4 fruit fly cellular contexts compared by ENCODE assay signal in genomic region chr3L:3334784-3335183, dm6.
TF ChIP-seq lines count a peak whose summit lies in the region.

TSS of gene CG14969 (minus strand) at chr3L:3334978.

- TF ChIP-seq CTCF in whole organism, embryonic (GFP tag; optimal IDR thresholded peaks at IDR 0.05; lab: Kevin White, UChicago) = no peak

TF ChIP-seq in whole organism, adult, 20 proteins besides CTCF, POLR2A, EP300 and RAD21:
- TF ChIP-seq CG33017 (tag; optimal IDR thresholded peaks at IDR 0.05; lab: Kevin White, UChicago) (no peak), bab1 (GFP tag; optimal IDR thresholded peaks at IDR 0.05; lab: Kevin White, UChicago) (peak; percentile 80)

TF ChIP-seq in whole organism, embryonic, 481 proteins besides CTCF, POLR2A, EP300 and RAD21 (continues in another document):
- no peak for TF ChIP-seq Sin3A (optimal IDR thresholded peaks at IDR 0.05; lab: Kevin White, UChicago)
- TF ChIP-seq Oaz (GFP tag; IDR thresholded peaks at IDR 0.05; lab: Robert Waterston, UW) = no peak
- TF ChIP-seq vvl (GFP tag; IDR thresholded peaks at IDR 0.05; lab: Robert Waterston, UW) = peak; percentile 21; the same call in 1 of the 2 replicates
- TF ChIP-seq gro (GFP tag; optimal IDR thresholded peaks at IDR 0.05; lab: Kevin White, UChicago) = peak; percentile 41
- TF ChIP-seq Opbp (GFP tag; IDR thresholded peaks at IDR 0.05; lab: Robert Waterston, UW; ENCODE audit: partially characterized antibody) = peak; percentile 64; the same call in 1 of the 3 replicates
- TF ChIP-seq ac (GFP tag; optimal IDR thresholded peaks at IDR 0.05; lab: Kevin White, UChicago) = no peak
- TF ChIP-seq NC2β (GFP tag; optimal IDR thresholded peaks at IDR 0.05; lab: Kevin White, UChicago) = peak; percentile 7
- no peak for TF ChIP-seq CG8765 (GFP tag; IDR thresholded peaks at IDR 0.05; lab: Robert Waterston, UW)
- TF ChIP-seq ttk (GFP tag; IDR thresholded peaks at IDR 0.05; lab: Robert Waterston, UW) = no peak
- TF ChIP-seq Sry-δ (GFP tag; optimal IDR thresholded peaks at IDR 0.05; lab: Kevin White, UChicago) = peak; percentile 69
- TF ChIP-seq HLH4C (GFP tag; IDR thresholded peaks at IDR 0.05; lab: Robert Waterston, UW; ENCODE audit: partially characterized antibody) = 0 out of 3 replicates have a peak, but pooled peaks have one; percentile 24
- no peak for TF ChIP-seq Lpt (GFP tag; optimal IDR thresholded peaks at IDR 0.05; lab: Kevin White, UChicago)
- no peak for TF ChIP-seq CG7556 (GFP tag; optimal IDR thresholded peaks at IDR 0.05; lab: Kevin White, UChicago)
- peak; percentile 35 for TF ChIP-seq zen (tag; optimal IDR thresholded peaks at IDR 0.05; lab: Kevin White, UChicago)
- TF ChIP-seq dimm (GFP tag; IDR thresholded peaks at IDR 0.05; lab: Robert Waterston, UW) = no peak
- TF ChIP-seq knrl (GFP tag; IDR thresholded peaks at IDR 0.05; lab: Robert Waterston, UW; ENCODE audit: partially characterized antibody) = peak; percentile 39; the same call in 2 of the 3 replicates
- peak; percentile 4 for TF ChIP-seq HLH54F (GFP tag; optimal IDR thresholded peaks at IDR 0.05; lab: Kevin White, UChicago)
- peak; percentile 37 for TF ChIP-seq CG14710 (tag; optimal IDR thresholded peaks at IDR 0.05; lab: Kevin White, UChicago)
- no peak for TF ChIP-seq bcd (GFP tag; optimal IDR thresholded peaks at IDR 0.05; lab: Kevin White, UChicago)
- no peak for TF ChIP-seq Gsc (GFP tag; IDR thresholded peaks at IDR 0.05; lab: Robert Waterston, UW)
- peak; percentile 75 for TF ChIP-seq Dref (GFP tag; IDR thresholded peaks at IDR 0.05; lab: Robert Waterston, UW)
- TF ChIP-seq ci (GFP tag; IDR thresholded peaks at IDR 0.05; lab: Robert Waterston, UW) = 0 out of 3 replicates have a peak, but pooled peaks have one; percentile 5
- TF ChIP-seq otp (GFP tag; IDR thresholded peaks at IDR 0.05; lab: Robert Waterston, UW) = no peak
- peak; percentile 15 for TF ChIP-seq CoRest (tag; optimal IDR thresholded peaks at IDR 0.05; lab: Kevin White, UChicago)
- TF ChIP-seq zen2 (GFP tag; IDR thresholded peaks at IDR 0.05; lab: Robert Waterston, UW; ENCODE audit: partially characterized antibody) = no peak
- peak; percentile 24 for TF ChIP-seq phol (tag; optimal IDR thresholded peaks at IDR 0.05; lab: Kevin White, UChicago)
- peak; percentile 49; the same call in 1 of the 2 replicates for TF ChIP-seq Scr (GFP tag; IDR thresholded peaks at IDR 0.05; lab: Robert Waterston, UW; ENCODE audit: partially characterized antibody)

TF ChIP-seq in whole organism, prepupa, 60 proteins besides CTCF, POLR2A, EP300 and RAD21:
- peak; percentile 21 for TF ChIP-seq esn (GFP tag; optimal IDR thresholded peaks at IDR 0.05; lab: Kevin White, UChicago)
- TF ChIP-seq Sox14 (GFP tag; optimal IDR thresholded peaks at IDR 0.05; lab: Kevin White, UChicago) = no peak

TF ChIP-seq in whole organism, wandering third instar larva, 38 proteins besides CTCF, POLR2A, EP300 and RAD21:
- TF ChIP-seq OdsH (GFP tag; optimal IDR thresholded peaks at IDR 0.05; lab: Kevin White, UChicago) = no peak
- TF ChIP-seq lola (GFP tag; optimal IDR thresholded peaks at IDR 0.05; lab: Kevin White, UChicago) = no peak
- no peak for TF ChIP-seq Mio (GFP tag; optimal IDR thresholded peaks at IDR 0.05; lab: Kevin White, UChicago)
- TF ChIP-seq dmrt93B (GFP tag; optimal IDR thresholded peaks at IDR 0.05; lab: Kevin White, UChicago) = no peak
- TF ChIP-seq Hnf4 (GFP tag; optimal IDR thresholded peaks at IDR 0.05; lab: Kevin White, UChicago) = no peak
- peak; percentile 96 for TF ChIP-seq Dif (GFP tag; optimal IDR thresholded peaks at IDR 0.05; lab: Kevin White, UChicago; ENCODE audit: partially characterized antibody)
- TF ChIP-seq dl (GFP tag; optimal IDR thresholded peaks at IDR 0.05; lab: Kevin White, UChicago; ENCODE audit: insufficient read depth in 1 of 2, partially characterized antibody in 2 of 2) = peak; percentile 57 to 68
- peak; percentile 99 for TF ChIP-seq Vsx2 (GFP tag; optimal IDR thresholded peaks at IDR 0.05; lab: Kevin White, UChicago; ENCODE audit: partially characterized antibody)
- TF ChIP-seq Hr78 (GFP tag; optimal IDR thresholded peaks at IDR 0.05; lab: Kevin White, UChicago) = no peak
- TF ChIP-seq psq (GFP tag; optimal IDR thresholded peaks at IDR 0.05; lab: Kevin White, UChicago) = no peak
- peak; percentile 3 for TF ChIP-seq Hr83 (GFP tag; optimal IDR thresholded peaks at IDR 0.05; lab: Kevin White, UChicago; ENCODE audit: poor library complexity, severe bottlenecking)
- peak in 1 of 2 experiments; percentile 32 for TF ChIP-seq foxo (GFP tag; optimal IDR thresholded peaks at IDR 0.05; lab: Kevin White, UChicago)
- no peak for TF ChIP-seq fru (GFP tag; optimal IDR thresholded peaks at IDR 0.05; lab: Kevin White, UChicago)
